Fruit fly (Drosophila melanogaster): Measurements from ENCODE around the gene alpha4GT1.
A peak's percentile ranks its signal among the peaks of the same experiment; 100 is the strongest.

alpha4GT1 gene

DNA sequence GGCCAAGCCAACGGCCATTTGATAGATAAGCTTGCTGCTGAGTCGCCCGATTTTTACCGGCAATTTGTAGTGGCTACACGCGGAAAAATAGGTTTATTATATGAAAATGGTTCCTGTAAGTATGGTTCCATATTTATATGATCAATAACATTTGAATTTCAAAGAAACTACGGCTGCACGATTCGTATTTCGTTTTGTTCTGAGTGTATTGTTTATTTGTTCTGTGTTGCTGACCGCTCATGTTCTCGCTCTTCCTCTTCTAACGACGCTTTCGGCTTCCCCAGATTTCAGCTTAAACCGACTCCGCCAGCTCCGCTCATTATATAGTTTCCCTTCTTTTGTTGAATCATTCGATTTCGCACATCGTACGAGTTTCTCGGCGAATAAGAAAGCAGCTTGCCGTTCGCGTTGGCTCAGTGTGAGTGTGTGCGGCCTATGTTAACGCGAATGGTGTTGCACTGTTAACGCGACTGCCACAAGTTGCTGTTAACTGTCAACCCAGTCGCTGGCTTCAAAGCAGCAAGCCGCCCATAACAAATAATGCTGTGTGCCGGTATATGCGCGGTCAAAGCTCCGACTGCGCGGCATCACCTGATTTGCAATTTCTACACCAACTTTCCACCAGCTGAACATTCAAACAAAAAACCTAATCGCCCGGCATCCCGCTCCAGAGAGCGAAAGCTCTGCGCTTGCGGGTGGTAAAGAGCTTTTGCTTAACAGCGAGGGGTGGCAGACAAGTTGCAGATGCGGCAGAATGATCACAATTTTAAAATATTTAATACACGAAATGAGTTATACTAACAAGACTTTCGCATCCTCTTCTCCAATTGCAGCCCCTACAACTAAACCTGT lies 36.1 kb upstream of the alpha4GT1 start (continued):
- TF ChIP-seq Nf-YC (tag; optimal IDR thresholded peaks at IDR 0.05) (no peak), Rfx (GFP tag; IDR thresholded peaks at IDR 0.05) (peak; percentile 80), Hsf (GFP tag; optimal IDR thresholded peaks at IDR 0.05) (peak; percentile 1), pfk (GFP tag; optimal IDR thresholded peaks at IDR 0.05) (no peak), CG1529 (GFP tag; optimal IDR thresholded peaks at IDR 0.05) (no peak), CG13775 (GFP tag; optimal IDR thresholded peaks at IDR 0.05) (peak; percentile 28), Lim3 (GFP tag; IDR thresholded peaks at IDR 0.05) (0 out of 2 replicates have a peak, but pooled peaks have one; percentile 12), nerfin-1 (tag; optimal IDR thresholded peaks at IDR 0.05) (no peak), CG5180 (GFP tag; optimal IDR thresholded peaks at IDR 0.05) (no peak), D (optimal IDR thresholded peaks at IDR 0.05) (no peak), D (GFP tag; optimal IDR thresholded peaks at IDR 0.05) (no peak), ci (GFP tag; IDR thresholded peaks at IDR 0.05) (0 out of 3 replicates have a peak, but pooled peaks have one; percentile 23), gro (GFP tag; optimal IDR thresholded peaks at IDR 0.05) (peak; percentile 50), eyg (GFP tag; optimal IDR thresholded peaks at IDR 0.05) (peak; percentile 43), vfl (GFP tag; optimal IDR thresholded peaks at IDR 0.05) (peak; percentile 40), run (tag; optimal IDR thresholded peaks at IDR 0.05) (no peak), Xbp1 (GFP tag; optimal IDR thresholded peaks at IDR 0.05) (peak; percentile 11), H2.0 (GFP tag; IDR thresholded peaks at IDR 0.05) (0 out of 2 replicates have a peak, but pooled peaks have one; percentile 5), lmd (GFP tag; IDR thresholded peaks at IDR 0.05) (peak; percentile 60), CG2120 (GFP tag; optimal IDR thresholded peaks at IDR 0.05) (peak; percentile 85), BtbVII (GFP tag; optimal IDR thresholded peaks at IDR 0.05) (peak; percentile 12), CG18619 (GFP tag; optimal IDR thresholded peaks at IDR 0.05) (peak; percentile 14), mirr (GFP tag; optimal IDR thresholded peaks at IDR 0.05) (peak; percentile 40), HLH3B (GFP tag; IDR thresholded peaks at IDR 0.05) (0 out of 2 replicates have a peak, but pooled peaks have one; percentile 28), CG10366 (GFP tag; IDR thresholded peaks at IDR 0.05) (peak; percentile 37), bcd (GFP tag; optimal IDR thresholded peaks at IDR 0.05) (peak; percentile 21), NfI (GFP tag; optimal IDR thresholded peaks at IDR 0.05) (peak; percentile 3), vvl (GFP tag; IDR thresholded peaks at IDR 0.05) (peak; percentile 34; the same call in 1 of the 2 replicates), CG1603 (tag; optimal IDR thresholded peaks at IDR 0.05) (no peak), Dek (tag; optimal IDR thresholded peaks at IDR 0.05) (no peak), Atf6 (GFP tag; IDR thresholded peaks at IDR 0.05) (peak; percentile 62), Ada2b (GFP tag; IDR thresholded peaks at IDR 0.05) (peak; percentile 31; the same call in 1 of the 2 replicates), lilli (GFP tag; optimal IDR thresholded peaks at IDR 0.05) (peak; percentile 64), chm (GFP tag; IDR thresholded peaks at IDR 0.05) (no peak), CG8944 (GFP tag; optimal IDR thresholded peaks at IDR 0.05) (peak; percentile 8), E2f1 (GFP tag; IDR thresholded peaks at IDR 0.05) (peak; percentile 35; the same call in 1 of the 2 replicates), CG1792 (GFP tag; optimal IDR thresholded peaks at IDR 0.05) (no peak), CG7372 (GFP tag; IDR thresholded peaks at IDR 0.05) (no peak), Deaf1 (tag; optimal IDR thresholded peaks at IDR 0.05) (peak; percentile 25), CG9727 (GFP tag; optimal IDR thresholded peaks at IDR 0.05) (peak; percentile 38), Tbp (GFP tag; optimal IDR thresholded peaks at IDR 0.05) (no peak), CG7271 (tag; optimal IDR thresholded peaks at IDR 0.05) (no peak), CG9932 (GFP tag; IDR thresholded peaks at IDR 0.05) (peak; percentile 74), CG16815 (GFP tag; optimal IDR thresholded peaks at IDR 0.05) (peak; percentile 20), cas (GFP tag; IDR thresholded peaks at IDR 0.05) (0 out of 2 replicates have a peak, but pooled peaks have one; percentile 5), Mrtf (GFP tag; IDR thresholded peaks at IDR 0.05) (no peak), CG13894 (tag; optimal IDR thresholded peaks at IDR 0.05) (peak; percentile 96), gsb (GFP tag; IDR thresholded peaks at IDR 0.05) (no peak), Meics (GFP tag; optimal IDR thresholded peaks at IDR 0.05) (peak; percentile 61), tx (GFP tag; optimal IDR thresholded peaks at IDR 0.05) (peak; percentile 13)

Measured in whole organism, embryonic.